Worm (Caenorhabditis elegans) whole organism, young adult: ENCODE results near the gene ent-7.

Source experiments
- C06A6.2 ChIP-seq: fragments of 200-800 bp; sonication (Bioruptor generic); conservative IDR thresholded peaks from 2 replicates; pipeline ENCODE4 v1.3.6; 2022; ENCODE audit warnings: missing genetic modification characterization, missing compliant biosample characterization
- F52B5.7 ChIP-seq: sonication (generic microtip); optimal IDR thresholded peaks from 2 replicates; lab custom pipeline; 2016; ENCODE audit warnings: mild to moderate bottlenecking, missing genetic modification characterization, missing compliant biosample characterization
- K12H6.12 ChIP-seq: fragments of 200-800 bp; sonication (Bioruptor generic); optimal IDR thresholded peaks from 2 replicates; lab custom pipeline; 2018; ENCODE audit warnings: mild to moderate bottlenecking, missing genetic modification characterization, missing compliant biosample characterization
- dpl-1 ChIP-seq: fragments of 150-350 bp; optimal IDR thresholded peaks from 2 replicates; lab custom pipeline; 2014; ENCODE audit warnings: missing biosample characterization, missing genetic modification reagents, missing genetic modification characterization
- hmg-20 ChIP-seq: fragments of 200-800 bp; sonication (Bioruptor generic); IDR thresholded peaks from 2 replicates; pipeline ENCODE4 v1.3.6; 2022; ENCODE audit warnings: missing genetic modification reagents, missing genetic modification characterization, missing compliant biosample characterization
- nfya-2 ChIP-seq: fragments of 200-800 bp; sonication (Bioruptor generic); IDR thresholded peaks from 2 replicates; pipeline ENCODE4 v1.3.6; 2022; ENCODE audit warnings: missing genetic modification reagents, missing genetic modification characterization, missing compliant biosample characterization
- pha-4 ChIP-seq: fragments of 150-350 bp; sonication (generic microtip); optimal IDR thresholded peaks from 2 replicates; lab custom pipeline; 2014; ENCODE audit warnings: missing biosample characterization, missing genetic modification reagents, missing genetic modification characterization
- sea-2 ChIP-seq: fragments of 200-800 bp; sonication (Bioruptor generic); IDR thresholded peaks from 2 replicates; pipeline ENCODE4 v1.3.6; 2022; ENCODE audit warnings: missing genetic modification characterization, missing compliant biosample characterization
- zfh-2 ChIP-seq: fragments of 200-800 bp; sonication (Bioruptor generic); conservative IDR thresholded peaks from 2 replicates; pipeline ENCODE4 v1.3.6; 2022; ENCODE audit warnings: missing genetic modification reagents, missing genetic modification characterization, missing compliant biosample characterization
- ztf-18 ChIP-seq: sonication (generic microtip); optimal IDR thresholded peaks from 2 replicates; lab custom pipeline; 2016; ENCODE audit warnings: missing genotype, mild to moderate bottlenecking, missing genetic modification characterization, missing compliant biosample characterization

DNA sequence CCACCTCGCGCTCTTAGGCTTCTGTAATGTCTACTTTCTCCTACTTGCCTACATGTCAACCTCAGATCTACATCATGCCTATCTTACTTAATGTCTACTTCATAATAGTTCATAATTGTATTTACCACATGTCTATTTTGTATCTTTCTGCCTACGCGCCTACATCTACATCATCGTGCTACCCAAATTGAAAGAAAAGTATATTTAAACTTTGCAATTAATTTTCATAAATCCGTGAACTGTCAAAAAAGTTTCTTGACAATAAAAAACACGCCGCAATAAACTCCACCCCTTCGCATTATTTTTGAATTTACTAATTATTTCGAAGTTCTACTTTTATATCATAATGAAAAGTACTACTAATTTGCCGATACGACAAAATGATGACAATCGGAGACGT, 5.9 kb downstream of the ent-7 start, which contains the start of gene F44D12.8:
- TF ChIP-seq F52B5.7 (tag; lab: Kevin White, UChicago): no peak
- TF ChIP-seq ztf-18: no peak
- no peak for TF ChIP-seq pha-4 (tag; lab: Kevin White, UChicago)
- TF ChIP-seq hmg-20 (GFP tag; lab: Robert Waterston, UW): no peak
- TF ChIP-seq dpl-1 (GFP tag; lab: Kevin White, UChicago): no peak
- TF ChIP-seq K12H6.12: no peak
- TF ChIP-seq sea-2 (GFP tag; lab: Robert Waterston, UW): no peak
- TF ChIP-seq zfh-2 (GFP tag; lab: Robert Waterston, UW): no peak
- no peak for TF ChIP-seq nfya-2
- no peak for TF ChIP-seq C06A6.2 (GFP tag; lab: Robert Waterston, UW)
